Fruit fly (Drosophila melanogaster): ENCODE data around the gene mthl11.

- TF ChIP-seq acj6 (GFP tag; optimal IDR thresholded peaks at IDR 0.05) (no peak), CG8632 (GFP tag; optimal IDR thresholded peaks at IDR 0.05) (no peak), achi (GFP tag; optimal IDR thresholded peaks at IDR 0.05) (no peak), Sox102F (GFP tag; optimal IDR thresholded peaks at IDR 0.05) (no peak), OdsH (GFP tag; optimal IDR thresholded peaks at IDR 0.05) (no peak), CG3032 (tag; optimal IDR thresholded peaks at IDR 0.05) (no peak), CG6792 (GFP tag; optimal IDR thresholded peaks at IDR 0.05) (no peak), fkh (GFP tag; optimal IDR thresholded peaks at IDR 0.05) (no peak), CG34406 (GFP tag; optimal IDR thresholded peaks at IDR 0.05) (no peak), lz (GFP tag; optimal IDR thresholded peaks at IDR 0.05) (no peak), CG1621 (tag; optimal IDR thresholded peaks at IDR 0.05) (no peak), CG6854 (GFP tag; optimal IDR thresholded peaks at IDR 0.05) (no peak), Hr4 (GFP tag; optimal IDR thresholded peaks at IDR 0.05) (no peak)
Measured at dm6 chr3R:10357364-10357676, 43.5 kb upstream of the mthl11 start.

Measured in whole organism, prepupa.